Worm (Caenorhabditis elegans) whole organism, young adult: ENCODE results near the gene svop-1.

ENCODE experiments used
- B0019.2 ChIP-seq: fragments of 200-800 bp; sonication (Bioruptor generic); conservative IDR thresholded peaks from 2 replicates; pipeline ENCODE4 v1.3.6; 2022; ENCODE audit warnings: missing genetic modification reagents, missing genetic modification characterization, missing compliant biosample characterization
- B0035.1 ChIP-seq: sonication (generic microtip); optimal IDR thresholded peaks from 2 replicates; lab custom pipeline; 2016; ENCODE audit warnings: missing genetic modification characterization, mild to moderate bottlenecking, missing compliant biosample characterization, missing genotype, missing genetic modification reagents
- C17E4.6 ChIP-seq: fragments of 200-800 bp; sonication (Bioruptor generic); IDR thresholded peaks from 2 replicates; pipeline ENCODE4 v1.3.6; 2022; ENCODE audit warnings: missing genetic modification reagents, missing genetic modification characterization, missing compliant biosample characterization
- F22D6.2 ChIP-seq: sonication (generic microtip); optimal IDR thresholded peaks from 2 replicates; lab custom pipeline; 2016; ENCODE audit warnings: mild to moderate bottlenecking, missing genetic modification characterization, missing compliant biosample characterization
- F23B12.7 ChIP-seq: sonication (generic microtip); optimal IDR thresholded peaks from 2 replicates; lab custom pipeline; 2017; ENCODE audit warnings: missing genetic modification characterization, mild to moderate bottlenecking, missing compliant biosample characterization, antibody characterized with exemption, moderate library complexity; ENCODE audit not compliant: insufficient read depth
- F39B2.1 ChIP-seq: fragments of 200-800 bp; sonication (Bioruptor generic); IDR thresholded peaks from 2 replicates; pipeline ENCODE4 v1.3.6; 2022; ENCODE audit warnings: missing genetic modification reagents, missing genetic modification characterization, missing compliant biosample characterization
- F49E8.2 ChIP-seq: sonication (generic microtip); optimal IDR thresholded peaks from 3 replicates; lab custom pipeline; 2017; ENCODE audit warnings: missing genetic modification characterization, mild to moderate bottlenecking, missing compliant biosample characterization, antibody characterized with exemption, moderate library complexity; ENCODE audit not compliant: insufficient read depth
- F52B5.7 ChIP-seq: sonication (generic microtip); optimal IDR thresholded peaks from 2 replicates; lab custom pipeline; 2016; ENCODE audit warnings: mild to moderate bottlenecking, missing genetic modification characterization, missing compliant biosample characterization
- F55B11.4 ChIP-seq: sonication (generic microtip); optimal IDR thresholded peaks from 2 replicates; lab custom pipeline; 2016; ENCODE audit warnings: missing compliant biosample characterization, missing genetic modification characterization, borderline replicate concordance; ENCODE audit not compliant: insufficient read depth
- Y53G8AR.9 ChIP-seq: fragments of 200-800 bp; sonication (Bioruptor generic); conservative IDR thresholded peaks from 2 replicates; pipeline ENCODE4 v1.3.6; 2022; ENCODE audit warnings: missing genetic modification reagents, missing genetic modification characterization, missing compliant biosample characterization
- akir-1 ChIP-seq: fragments of 200-800 bp; sonication (Bioruptor generic); optimal IDR thresholded peaks from 2 replicates; lab custom pipeline; 2018; ENCODE audit warnings: mild to moderate bottlenecking, missing genetic modification characterization, moderate library complexity, missing compliant biosample characterization
- aptf-3 ChIP-seq: fragments of 200-800 bp; sonication (Bioruptor generic); IDR thresholded peaks from 2 replicates; pipeline ENCODE4 v1.3.6; 2022; ENCODE audit warnings: missing genetic modification characterization, missing compliant biosample characterization
- athp-1 ChIP-seq: sonication (generic microtip); optimal IDR thresholded peaks from 2 replicates; lab custom pipeline; 2017; ENCODE audit warnings: mild to moderate bottlenecking, missing genetic modification characterization, missing compliant biosample characterization
- attf-6 ChIP-seq: fragments of 200-800 bp; sonication (Bioruptor generic); IDR thresholded peaks from 2 replicates; pipeline ENCODE4 v1.3.6; 2022; ENCODE audit warnings: missing genetic modification reagents, missing genetic modification characterization, missing compliant biosample characterization
- bed-2 ChIP-seq: fragments of 200-800 bp; sonication (Bioruptor generic); IDR thresholded peaks from 2 replicates; pipeline ENCODE4 v1.3.6; 2022; ENCODE audit warnings: missing genetic modification reagents, missing genetic modification characterization, missing compliant biosample characterization
- cebp-2 ChIP-seq: fragments of 200-800 bp; sonication (Bioruptor generic); IDR thresholded peaks from 2 replicates; pipeline ENCODE4 v1.3.6; 2022; ENCODE audit warnings: missing genetic modification characterization, missing compliant biosample characterization
- ceh-27 ChIP-seq: fragments of 200-800 bp; sonication (Bioruptor generic); optimal IDR thresholded peaks from 2 replicates; lab custom pipeline; 2018; ENCODE audit warnings: mild to moderate bottlenecking, missing genetic modification characterization, moderate library complexity, missing compliant biosample characterization
- ceh-58 ChIP-seq: fragments of 200-800 bp; sonication (Bioruptor generic); IDR thresholded peaks from 2 replicates; pipeline ENCODE4 v1.3.6; 2022; ENCODE audit warnings: missing genetic modification characterization, missing compliant biosample characterization
- ceh-91 ChIP-seq: fragments of 200-800 bp; sonication (Bioruptor generic); IDR thresholded peaks from 2 replicates; pipeline ENCODE4 v1.3.6; 2022; ENCODE audit warnings: missing genetic modification reagents, missing genetic modification characterization, missing compliant biosample characterization
- dox-1 ChIP-seq: fragments of 200-800 bp; sonication (Bioruptor generic); IDR thresholded peaks from 2 replicates; pipeline ENCODE4 v1.3.6; 2022; ENCODE audit warnings: missing genetic modification reagents, missing genetic modification characterization, missing compliant biosample characterization
- dpff-1 ChIP-seq: sonication (generic microtip); optimal IDR thresholded peaks from 2 replicates; lab custom pipeline; 2017; ENCODE audit warnings: mild to moderate bottlenecking, missing genetic modification characterization, missing compliant biosample characterization
- egl-44 ChIP-seq: fragments of 200-800 bp; sonication (Bioruptor generic); IDR thresholded peaks from 2 replicates; pipeline ENCODE4 v1.3.6; 2022; ENCODE audit warnings: missing genetic modification reagents, missing genetic modification characterization, missing compliant biosample characterization
- ekl-4 ChIP-seq: fragments of 200-800 bp; sonication (Bioruptor generic); IDR thresholded peaks from 2 replicates; pipeline ENCODE4 v1.3.6; 2022; ENCODE audit warnings: missing genetic modification reagents, missing genetic modification characterization, missing compliant biosample characterization
- gei-17 ChIP-seq: fragments of 200-800 bp; sonication (Bioruptor generic); optimal IDR thresholded peaks from 2 replicates; lab custom pipeline; 2018; ENCODE audit warnings: mild to moderate bottlenecking, missing genetic modification characterization, missing compliant biosample characterization
- him-1 ChIP-seq: sonication (generic microtip); optimal IDR thresholded peaks from 2 replicates; lab custom pipeline; 2016; ENCODE audit warnings: missing genotype, missing genetic modification reagents, missing genetic modification characterization, missing compliant biosample characterization
- hmg-20 ChIP-seq: fragments of 200-800 bp; sonication (Bioruptor generic); IDR thresholded peaks from 2 replicates; pipeline ENCODE4 v1.3.6; 2022; ENCODE audit warnings: missing genetic modification reagents, missing genetic modification characterization, missing compliant biosample characterization
- lin-35 ChIP-seq, 3 experiments: fragments of 150-350 bp in 2 of 3; sonication (generic microtip) in 1 of 3; optimal IDR thresholded peaks; 2 replicates each; lab custom pipeline; 2014 to 2018; ENCODE audit warnings: missing biosample characterization in 3 of 3, missing genetic modification characterization in 3 of 3, missing genetic modification reagents in 3 of 3
- lsy-27 ChIP-seq: sonication (generic microtip); optimal IDR thresholded peaks from 2 replicates; lab custom pipeline; 2017; ENCODE audit warnings: missing genetic modification characterization, mild to moderate bottlenecking, missing compliant biosample characterization, antibody characterized with exemption, missing genotype, borderline replicate concordance; ENCODE audit not compliant: insufficient read depth
- madf-10 ChIP-seq: sonication (generic microtip); optimal IDR thresholded peaks from 2 replicates; lab custom pipeline; 2016; ENCODE audit warnings: mild to moderate bottlenecking, missing genetic modification characterization, missing compliant biosample characterization
- madf-6 ChIP-seq: fragments of 200-800 bp; sonication (Bioruptor generic); IDR thresholded peaks from 2 replicates; pipeline ENCODE4 v1.3.6; 2022; ENCODE audit warnings: missing genetic modification reagents, missing genetic modification characterization, missing compliant biosample characterization
- madf-8 ChIP-seq: fragments of 200-800 bp; sonication (Bioruptor generic); conservative IDR thresholded peaks from 2 replicates; pipeline ENCODE4 v1.3.6; 2022; ENCODE audit warnings: missing genetic modification reagents, missing genetic modification characterization, missing compliant biosample characterization
- mel-28 ChIP-seq: sonication (generic microtip); optimal IDR thresholded peaks from 2 replicates; lab custom pipeline; 2016; ENCODE audit warnings: borderline replicate concordance, mild to moderate bottlenecking, missing genetic modification characterization, missing compliant biosample characterization
- mxl-1 ChIP-seq: sonication (generic microtip); optimal IDR thresholded peaks from 2 replicates; lab custom pipeline; 2016; ENCODE audit warnings: missing genetic modification characterization, missing compliant biosample characterization
- nfya-1 ChIP-seq: sonication (generic microtip); optimal IDR thresholded peaks from 2 replicates; lab custom pipeline; 2017; ENCODE audit warnings: antibody characterized with exemption, missing compliant biosample characterization, missing genetic modification characterization, borderline replicate concordance; ENCODE audit not compliant: insufficient read depth
- nfyb-1 ChIP-seq: fragments of 200-800 bp; sonication (Bioruptor generic); IDR thresholded peaks from 2 replicates; pipeline ENCODE4 v1.3.6; 2022; ENCODE audit warnings: missing genetic modification reagents, missing genetic modification characterization, missing compliant biosample characterization
- nhr-120 ChIP-seq: fragments of 200-800 bp; sonication (Bioruptor generic); IDR thresholded peaks from 2 replicates; pipeline ENCODE4 v1.3.6; 2022; ENCODE audit warnings: missing genetic modification characterization, missing compliant biosample characterization
- nhr-27 ChIP-seq: fragments of 200-800 bp; sonication (Bioruptor generic); optimal IDR thresholded peaks from 2 replicates; lab custom pipeline; 2018; ENCODE audit warnings: mild to moderate bottlenecking, missing genetic modification characterization, moderate library complexity, missing compliant biosample characterization
- nhr-80 ChIP-seq: sonication (generic microtip); optimal IDR thresholded peaks from 2 replicates; lab custom pipeline; 2016; ENCODE audit warnings: missing genetic modification characterization, missing compliant biosample characterization
- rcor-1 ChIP-seq: fragments of 200-800 bp; sonication (Bioruptor generic); IDR thresholded peaks from 2 replicates; pipeline ENCODE4 v1.3.6; 2022; ENCODE audit warnings: missing genetic modification reagents, missing genetic modification characterization, missing compliant biosample characterization
- snpc-1.3 ChIP-seq: sonication (generic microtip); optimal IDR thresholded peaks from 2 replicates; lab custom pipeline; 2017; ENCODE audit warnings: missing genetic modification characterization, mild to moderate bottlenecking, missing compliant biosample characterization, antibody characterized with exemption, moderate library complexity, missing genotype, missing genetic modification reagents; ENCODE audit not compliant: insufficient read depth
- somi-1 ChIP-seq: fragments of 200-800 bp; sonication (Bioruptor generic); optimal IDR thresholded peaks from 2 replicates; lab custom pipeline; 2018; ENCODE audit warnings: mild to moderate bottlenecking, missing genetic modification characterization, missing compliant biosample characterization
- tbx-9 ChIP-seq: sonication (generic microtip); optimal IDR thresholded peaks from 2 replicates; lab custom pipeline; 2016; ENCODE audit warnings: borderline replicate concordance, missing genetic modification characterization, inconsistent platforms, missing compliant biosample characterization
- unc-130 ChIP-seq: sonication (generic microtip); optimal IDR thresholded peaks from 2 replicates; lab custom pipeline; 2016; ENCODE audit warnings: missing genetic modification reagents, missing genetic modification characterization, missing compliant biosample characterization
- unc-62 ChIP-seq: fragments of 150-350 bp; optimal IDR thresholded peaks from 2 replicates; lab custom pipeline; 2014; ENCODE audit warnings: missing biosample characterization, missing genetic modification reagents, missing genetic modification characterization
- xnd-1 ChIP-seq: sonication (generic microtip); optimal IDR thresholded peaks from 2 replicates; lab custom pipeline; 2016; ENCODE audit warnings: missing genotype, missing genetic modification reagents, missing genetic modification characterization, missing compliant biosample characterization
- zim-3 ChIP-seq: sonication (generic microtip); optimal IDR thresholded peaks from 2 replicates; lab custom pipeline; 2017; ENCODE audit warnings: mild to moderate bottlenecking, missing genetic modification characterization, moderate library complexity, missing compliant biosample characterization
- ztf-25 ChIP-seq: fragments of 200-800 bp; sonication (Bioruptor generic); IDR thresholded peaks from 2 replicates; pipeline ENCODE4 v1.3.6; 2022; ENCODE audit warnings: missing genetic modification reagents, missing genetic modification characterization, missing compliant biosample characterization
- ztf-26 ChIP-seq: sonication (generic microtip); optimal IDR thresholded peaks from 2 replicates; lab custom pipeline; 2017; ENCODE audit warnings: missing genetic modification characterization, missing compliant biosample characterization

Gene svop-1

ce11 chrIII:8865294-8865766 lies 20.0 kb downstream of the svop-1 start (continued):
- peak; percentile 14 for TF ChIP-seq F49E8.2 (tag; lab: Kevin White, UChicago)
- 0 out of 2 replicates have a peak, but pooled peaks have one; percentile 24 for TF ChIP-seq rcor-1
- TF ChIP-seq gei-17 = peak; percentile 74
- TF ChIP-seq nhr-120 (GFP tag; lab: Robert Waterston, UW) = 0 out of 2 replicates have a peak, but pooled peaks have one; percentile 85
- TF ChIP-seq lin-35 (GFP tag; optimal IDR thresholded peaks at IDR 0.05; lab: Kevin White, UChicago) = no peak
- no peak for TF ChIP-seq C17E4.6 (GFP tag; lab: Robert Waterston, UW)
- peak; percentile 33 for TF ChIP-seq zim-3 (tag; lab: Kevin White, UChicago)
- TF ChIP-seq attf-6 (GFP tag; lab: Robert Waterston, UW) = no peak
- TF ChIP-seq unc-130 = peak; percentile 16
- TF ChIP-seq nhr-27 (tag; lab: Kevin White, UChicago) = peak; percentile 20
- peak; percentile 55 for TF ChIP-seq F52B5.7 (tag; lab: Kevin White, UChicago)
- no peak for TF ChIP-seq F55B11.4
- no peak for TF ChIP-seq xnd-1
- no peak for TF ChIP-seq dpff-1 (tag; lab: Kevin White, UChicago)
- peak; percentile 75 for TF ChIP-seq athp-1 (tag; lab: Kevin White, UChicago)
- no peak for TF ChIP-seq madf-8 (GFP tag; lab: Robert Waterston, UW)
- TF ChIP-seq madf-10 (tag; lab: Kevin White, UChicago) = peak; percentile 70
- TF ChIP-seq bed-2 (GFP tag; lab: Robert Waterston, UW) = no peak
- TF ChIP-seq lsy-27 (tag; lab: Kevin White, UChicago) = no peak
- peak; percentile 16 for TF ChIP-seq B0035.1 (tag; lab: Kevin White, UChicago)
- no peak for TF ChIP-seq madf-6 (GFP tag; lab: Robert Waterston, UW)
- TF ChIP-seq ztf-26 (tag; lab: Kevin White, UChicago) = peak; percentile 87
- TF ChIP-seq dox-1 = peak; percentile 94
- TF ChIP-seq somi-1 (GFP tag; lab: Kevin White, UChicago) = peak; percentile 86
- peak; percentile 98 for TF ChIP-seq nhr-80 (tag; lab: Kevin White, UChicago)
- no peak for TF ChIP-seq nfya-1
- peak; percentile 86 for TF ChIP-seq egl-44 (GFP tag; lab: Robert Waterston, UW)
- no peak for TF ChIP-seq ceh-91 (GFP tag; lab: Robert Waterston, UW)
- TF ChIP-seq snpc-1.3 (tag; lab: Kevin White, UChicago) = no peak
- TF ChIP-seq unc-62 (GFP tag; lab: Kevin White, UChicago) = no peak
- TF ChIP-seq F39B2.1 (GFP tag; lab: Robert Waterston, UW) = no peak
- peak; percentile 41 for TF ChIP-seq akir-1 (GFP tag; lab: Kevin White, UChicago)
- no peak for TF ChIP-seq him-1 (tag; lab: Kevin White, UChicago)
- TF ChIP-seq aptf-3 = no peak
- TF ChIP-seq mxl-1 = no peak
- no peak for TF ChIP-seq mel-28 (tag; lab: Kevin White, UChicago)
- 0 out of 2 replicates have a peak, but pooled peaks have one; percentile 45 for TF ChIP-seq ztf-25 (GFP tag; lab: Robert Waterston, UW)
- peak; percentile 83 for TF ChIP-seq Y53G8AR.9
- peak; percentile 63; the same call in 1 of the 2 replicates for TF ChIP-seq hmg-20
- peak; percentile 67 for TF ChIP-seq ekl-4 (GFP tag; lab: Robert Waterston, UW)
- TF ChIP-seq F22D6.2 (tag; lab: Kevin White, UChicago) = peak; percentile 52
- no peak for TF ChIP-seq F23B12.7 (tag; lab: Kevin White, UChicago)
- TF ChIP-seq B0019.2 = no peak
- no peak for TF ChIP-seq ceh-27
- no peak for TF ChIP-seq tbx-9 (tag; lab: Kevin White, UChicago)
- TF ChIP-seq nfyb-1 (GFP tag; lab: Robert Waterston, UW) = peak; percentile 80
- TF ChIP-seq cebp-2 (GFP tag; lab: Robert Waterston, UW) = peak; percentile 73; the same call in 1 of the 2 replicates
- TF ChIP-seq ceh-58 (GFP tag; lab: Robert Waterston, UW) = no peak
